Fruit fly (Drosophila melanogaster): ENCODE results near the gene CG9265.

The CG9265 gene

dm6 chr2L:21009310-21010119 is 61.8 kb downstream of the CG9265 start (continued):
- no peak for TF ChIP-seq CG43689 (GFP tag; IDR thresholded peaks at IDR 0.05)
- TF ChIP-seq Blimp-1 (GFP tag; optimal IDR thresholded peaks at IDR 0.05), result peak; percentile 84
- TF ChIP-seq trem (tag; optimal IDR thresholded peaks at IDR 0.05), result peak; percentile 89
- peak; percentile 58 for TF ChIP-seq tio (GFP tag; optimal IDR thresholded peaks at IDR 0.05)
- TF ChIP-seq CG1832 (GFP tag; optimal IDR thresholded peaks at IDR 0.05), result no peak
- TF ChIP-seq CG13894 (tag; optimal IDR thresholded peaks at IDR 0.05), result no peak
- 0 out of 2 replicates have a peak, but pooled peaks have one; percentile 24 for TF ChIP-seq CG14441 (GFP tag; IDR thresholded peaks at IDR 0.05)
- no peak for TF ChIP-seq Dip2 (GFP tag; IDR thresholded peaks at IDR 0.05)
- TF ChIP-seq Sox102F (GFP tag; optimal IDR thresholded peaks at IDR 0.05), result peak; percentile 71
- TF ChIP-seq CG10979 (tag; optimal IDR thresholded peaks at IDR 0.05), result peak; percentile 98
- peak; percentile 26 for TF ChIP-seq CG12299 (tag; optimal IDR thresholded peaks at IDR 0.05)
- peak; percentile 9 for TF ChIP-seq CG10147 (GFP tag; optimal IDR thresholded peaks at IDR 0.05)
- peak; percentile 49 for TF ChIP-seq Atf3 (GFP tag; optimal IDR thresholded peaks at IDR 0.05)
- peak; percentile 87 for TF ChIP-seq ac (GFP tag; optimal IDR thresholded peaks at IDR 0.05)
- TF ChIP-seq ro (GFP tag; IDR thresholded peaks at IDR 0.05), result no peak
- no peak for TF ChIP-seq Doc2 (GFP tag; IDR thresholded peaks at IDR 0.05)
- TF ChIP-seq CG9876 (GFP tag; optimal IDR thresholded peaks at IDR 0.05), result no peak
- peak; percentile 52 for TF ChIP-seq CG12659 (GFP tag; optimal IDR thresholded peaks at IDR 0.05)
- TF ChIP-seq Rfx (GFP tag; IDR thresholded peaks at IDR 0.05), result no peak
- TF ChIP-seq inv (GFP tag; IDR thresholded peaks at IDR 0.05; ENCODE audit: partially characterized antibody), result no peak
- TF ChIP-seq so (GFP tag; IDR thresholded peaks at IDR 0.05), result peak; percentile 59; the same call in 1 of the 3 replicates
- TF ChIP-seq Poxn (GFP tag; IDR thresholded peaks at IDR 0.05), result no peak
- no peak for TF ChIP-seq amos (GFP tag; IDR thresholded peaks at IDR 0.05; ENCODE audit: partially characterized antibody)
- TF ChIP-seq NC2β (GFP tag; optimal IDR thresholded peaks at IDR 0.05), result peak; percentile 71
- TF ChIP-seq Xrp1 (GFP tag; IDR thresholded peaks at IDR 0.05), result peak; percentile 96
- TF ChIP-seq CG9215 (GFP tag; IDR thresholded peaks at IDR 0.05), result no peak
- TF ChIP-seq CG11456 (GFP tag; IDR thresholded peaks at IDR 0.05), result no peak
- no peak for TF ChIP-seq cad (GFP tag; optimal IDR thresholded peaks at IDR 0.05)
- TF ChIP-seq CG16779 (GFP tag; IDR thresholded peaks at IDR 0.05), result no peak
- peak; percentile 71 for TF ChIP-seq Sox100B (GFP tag; optimal IDR thresholded peaks at IDR 0.05)
- TF ChIP-seq grau (tag; optimal IDR thresholded peaks at IDR 0.05), result peak; percentile 73
- TF ChIP-seq Gsc (GFP tag; IDR thresholded peaks at IDR 0.05), result peak; percentile 44; the same call in 1 of the 2 replicates
- peak; percentile 56 for TF ChIP-seq CG12744 (GFP tag; optimal IDR thresholded peaks at IDR 0.05)
- no peak for TF ChIP-seq Meics (GFP tag; optimal IDR thresholded peaks at IDR 0.05)
- TF ChIP-seq Six4 (GFP tag; optimal IDR thresholded peaks at IDR 0.05), result peak; percentile 94
- peak; percentile 76 for TF ChIP-seq CG1233 (GFP tag; optimal IDR thresholded peaks at IDR 0.05)
- peak; percentile 67 for TF ChIP-seq Ada2b (GFP tag; IDR thresholded peaks at IDR 0.05)
- TF ChIP-seq CG11723 (GFP tag; optimal IDR thresholded peaks at IDR 0.05), result peak; percentile 63
- peak; percentile 56 for TF ChIP-seq CG11696 (GFP tag; IDR thresholded peaks at IDR 0.05)
- TF ChIP-seq psq (GFP tag; optimal IDR thresholded peaks at IDR 0.05), result peak; percentile 30
- 0 out of 3 replicates have a peak, but pooled peaks have one; percentile 54 for TF ChIP-seq CG3726 (GFP tag; IDR thresholded peaks at IDR 0.05)
- peak; percentile 77 for TF ChIP-seq CG3407 (GFP tag; optimal IDR thresholded peaks at IDR 0.05)
- peak; percentile 5 for TF ChIP-seq NK7.1 (GFP tag; optimal IDR thresholded peaks at IDR 0.05)
- TF ChIP-seq CG14014 (GFP tag; IDR thresholded peaks at IDR 0.05), result no peak
- peak; percentile 20 for TF ChIP-seq MESR4 (GFP tag; optimal IDR thresholded peaks at IDR 0.05)
- peak; percentile 35 for TF ChIP-seq CG7745 (tag; optimal IDR thresholded peaks at IDR 0.05)
- TF ChIP-seq Side (GFP tag; optimal IDR thresholded peaks at IDR 0.05), result peak; percentile 62
- no peak for TF ChIP-seq crp (GFP tag; optimal IDR thresholded peaks at IDR 0.05)
- TF ChIP-seq wor (GFP tag; IDR thresholded peaks at IDR 0.05), result peak; percentile 31; the same call in 1 of the 2 replicates

All from whole organism, embryonic.